Worm (Caenorhabditis elegans): Measurements from ENCODE around the gene F59G1.8.

Gene F59G1.8

ce11 chrII:5892813-5893212 is 13.6 kb upstream of the F59G1.8 start:
- no peak for TF ChIP-seq ets-7 (tag; optimal IDR thresholded peaks at IDR 0.05)

DNA sequence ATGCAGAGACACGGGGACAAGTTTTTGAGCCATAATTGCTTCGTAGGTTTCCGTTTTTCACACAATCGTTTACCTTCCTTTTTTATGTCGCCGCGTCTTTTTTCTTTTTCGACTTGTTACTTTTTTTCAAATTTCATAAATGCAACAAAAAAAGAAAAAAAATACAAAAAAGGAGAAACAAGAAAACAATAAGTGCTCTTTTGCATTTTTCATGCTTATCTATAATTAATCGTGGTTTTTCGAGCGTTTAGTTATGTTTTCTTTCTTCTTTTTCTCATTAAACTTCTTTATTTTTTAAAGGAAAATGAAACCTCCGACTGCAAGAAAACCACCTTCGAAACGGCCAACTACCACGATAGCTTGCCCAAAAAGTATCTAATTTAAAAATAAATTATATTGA is 10.5 kb upstream of the F59G1.8 start, which contains the start of gene F59G1.4:
F59G1.4 (plus strand) TSS at position 301 of the 400 bp plus-strand sequence.
- TF ChIP-seq tbx-11 (GFP tag; IDR thresholded peaks at IDR 0.05) (no peak), F13C5.2 (tag; optimal IDR thresholded peaks at IDR 0.05) (no peak), aly-1 (tag; optimal IDR thresholded peaks at IDR 0.05) (no peak), ceh-36 (tag; optimal IDR thresholded peaks at IDR 0.05) (no peak), tra-4 (tag; optimal IDR thresholded peaks at IDR 0.05) (no peak), flt-1 (GFP tag; IDR thresholded peaks at IDR 0.05) (no peak), scrt-1 (GFP tag; IDR thresholded peaks at IDR 0.05) (no peak), pes-1 (GFP tag; IDR thresholded peaks at IDR 0.05) (no peak), hmg-4 (GFP tag; optimal IDR thresholded peaks at IDR 0.05) (no peak), hmbx-1 (tag; optimal IDR thresholded peaks at IDR 0.05) (no peak), ceh-13 (GFP tag; optimal IDR thresholded peaks at IDR 0.05) (no peak), sea-1 (GFP tag; conservative IDR thresholded peaks at IDR 0.05) (no peak), ama-1 (optimal IDR thresholded peaks at IDR 0.05) (no peak)

DNA sequence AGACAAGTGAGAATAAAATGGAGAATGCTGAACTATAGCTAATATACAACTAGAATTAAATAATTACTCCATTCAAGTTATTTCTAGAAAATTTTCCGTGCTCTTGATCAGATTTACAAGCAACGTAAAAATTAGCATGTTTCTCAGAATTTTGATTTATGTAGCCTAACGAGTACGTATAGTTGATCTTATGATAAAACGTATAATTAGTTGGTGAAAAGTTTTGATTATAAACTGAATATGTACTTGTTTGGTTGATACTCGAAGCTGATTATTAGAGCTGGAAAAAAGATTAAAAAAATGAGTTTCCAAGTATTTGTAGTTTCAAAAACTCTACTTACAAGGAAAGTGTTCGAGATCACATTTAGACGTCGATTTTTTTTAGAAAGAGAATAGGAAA is 9.9 kb upstream of the F59G1.8 start:
- no peak for TF ChIP-seq aly-1 (tag; optimal IDR thresholded peaks at IDR 0.05)
- TF ChIP-seq hnd-1 (tag; optimal IDR thresholded peaks at IDR 0.05): no peak
- no peak for TF ChIP-seq hmg-4 (GFP tag; optimal IDR thresholded peaks at IDR 0.05)
- no peak for TF ChIP-seq pes-1 (GFP tag; IDR thresholded peaks at IDR 0.05)
- no peak for TF ChIP-seq tbx-37 (GFP tag; conservative IDR thresholded peaks at IDR 0.05)
- no peak for TF ChIP-seq ceh-36 (tag; optimal IDR thresholded peaks at IDR 0.05)
- TF ChIP-seq flt-1 (GFP tag; IDR thresholded peaks at IDR 0.05): no peak
- no peak for TF ChIP-seq ets-7 (tag; optimal IDR thresholded peaks at IDR 0.05)
- TF ChIP-seq tra-4 (tag; optimal IDR thresholded peaks at IDR 0.05): no peak
- no peak for TF ChIP-seq scrt-1 (GFP tag; IDR thresholded peaks at IDR 0.05)
- TF ChIP-seq F13C5.2 (tag; optimal IDR thresholded peaks at IDR 0.05): no peak
- no peak for TF ChIP-seq sea-1 (GFP tag; conservative IDR thresholded peaks at IDR 0.05)
- no peak for TF ChIP-seq ama-1 (optimal IDR thresholded peaks at IDR 0.05)
- no peak for TF ChIP-seq B0310.2 (tag; optimal IDR thresholded peaks at IDR 0.05)
- TF ChIP-seq tbx-11 (GFP tag; IDR thresholded peaks at IDR 0.05): no peak
- TF ChIP-seq hmbx-1 (tag; optimal IDR thresholded peaks at IDR 0.05): no peak

DNA sequence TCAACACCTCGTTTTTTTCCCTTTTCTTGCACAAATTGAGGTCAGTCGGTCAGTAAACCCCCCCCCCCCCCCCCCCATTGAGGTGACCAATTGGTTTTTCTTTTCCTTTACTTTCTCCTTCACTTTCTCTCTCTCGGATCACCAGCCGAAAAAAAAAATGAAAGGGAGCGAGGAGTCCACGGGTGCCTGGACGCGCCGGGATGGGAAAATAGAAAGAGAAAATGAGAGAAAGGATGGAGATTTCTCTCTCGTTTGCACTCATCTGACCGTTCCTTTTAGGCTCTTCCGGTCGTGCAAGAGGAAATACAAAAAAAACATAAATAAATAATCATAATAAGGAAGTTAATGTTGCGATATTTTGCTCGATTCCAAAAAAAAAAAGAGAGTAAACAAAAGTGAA is 7.3 kb upstream of the F59G1.8 start:
- TF ChIP-seq sea-1 (GFP tag; conservative IDR thresholded peaks at IDR 0.05): no peak
- TF ChIP-seq ceh-13 (GFP tag; optimal IDR thresholded peaks at IDR 0.05): no peak
- TF ChIP-seq flt-1 (GFP tag; IDR thresholded peaks at IDR 0.05): no peak
- TF ChIP-seq aly-1 (tag; optimal IDR thresholded peaks at IDR 0.05): no peak
- TF ChIP-seq F13C5.2 (tag; optimal IDR thresholded peaks at IDR 0.05): no peak
- no peak for TF ChIP-seq hmbx-1 (tag; optimal IDR thresholded peaks at IDR 0.05)
- no peak for TF ChIP-seq ama-1 (optimal IDR thresholded peaks at IDR 0.05)
- no peak for TF ChIP-seq tbx-11 (GFP tag; IDR thresholded peaks at IDR 0.05)

- TF ChIP-seq hmbx-1 (tag; optimal IDR thresholded peaks at IDR 0.05) (no peak), ets-7 (tag; optimal IDR thresholded peaks at IDR 0.05) (no peak), hmg-4 (GFP tag; optimal IDR thresholded peaks at IDR 0.05) (no peak), hnd-1 (tag; optimal IDR thresholded peaks at IDR 0.05) (no peak), scrt-1 (GFP tag; IDR thresholded peaks at IDR 0.05) (no peak), flt-1 (GFP tag; IDR thresholded peaks at IDR 0.05) (no peak), pes-1 (GFP tag; IDR thresholded peaks at IDR 0.05) (no peak), sea-1 (GFP tag; conservative IDR thresholded peaks at IDR 0.05) (no peak), ama-1 (optimal IDR thresholded peaks at IDR 0.05) (no peak), tbx-37 (GFP tag; conservative IDR thresholded peaks at IDR 0.05) (no peak), aly-1 (tag; optimal IDR thresholded peaks at IDR 0.05) (no peak), B0310.2 (tag; optimal IDR thresholded peaks at IDR 0.05) (no peak), F13C5.2 (tag; optimal IDR thresholded peaks at IDR 0.05) (no peak), tra-4 (tag; optimal IDR thresholded peaks at IDR 0.05) (no peak)
These were observed 6.4 kb upstream of the F59G1.8 start for ce11 chrII:5899865-5900486.

DNA sequence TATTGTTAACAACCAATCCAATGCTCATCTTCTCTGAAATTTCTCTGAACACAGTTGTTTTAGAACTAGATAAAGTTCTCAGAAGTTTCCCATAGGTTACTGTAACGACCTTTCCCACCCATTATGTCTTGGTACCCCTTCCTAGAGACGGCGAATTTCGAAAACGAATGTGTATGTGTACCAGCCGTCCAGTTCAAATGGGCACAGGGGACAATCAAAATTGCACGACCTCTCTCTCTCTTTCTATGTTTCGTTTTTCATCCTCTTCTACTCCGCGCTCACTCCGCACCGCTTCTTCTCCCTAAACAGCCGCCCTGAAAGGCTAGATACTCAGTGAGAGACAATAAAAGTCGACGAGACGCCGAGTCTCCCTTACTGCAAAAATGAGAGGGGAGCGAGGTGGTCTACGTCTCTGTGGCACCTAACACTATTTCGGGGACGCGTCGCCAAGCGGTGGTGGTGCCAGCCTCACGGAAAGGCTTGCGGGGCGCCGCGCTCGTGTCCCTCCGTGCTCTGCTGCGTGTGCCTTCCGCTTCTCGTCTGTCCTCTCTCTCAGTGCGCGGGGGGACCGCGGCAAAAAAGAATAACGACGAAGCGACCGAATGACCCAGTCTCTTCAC is 4.8 kb upstream of the F59G1.8 start:
- TF ChIP-seq tbx-11 (GFP tag; IDR thresholded peaks at IDR 0.05) (no peak), aly-1 (tag; optimal IDR thresholded peaks at IDR 0.05) (peak; percentile 34), B0310.2 (tag; optimal IDR thresholded peaks at IDR 0.05) (no peak)

- TF ChIP-seq hmg-4 (GFP tag; optimal IDR thresholded peaks at IDR 0.05) (no peak), flt-1 (GFP tag; IDR thresholded peaks at IDR 0.05) (no peak), scrt-1 (GFP tag; IDR thresholded peaks at IDR 0.05) (no peak), tbx-11 (GFP tag; IDR thresholded peaks at IDR 0.05) (no peak), sea-1 (GFP tag; conservative IDR thresholded peaks at IDR 0.05) (no peak), pes-1 (GFP tag; IDR thresholded peaks at IDR 0.05) (no peak), B0310.2 (tag; optimal IDR thresholded peaks at IDR 0.05) (no peak), F13C5.2 (tag; optimal IDR thresholded peaks at IDR 0.05) (no peak), ceh-36 (tag; optimal IDR thresholded peaks at IDR 0.05) (no peak), ets-7 (tag; optimal IDR thresholded peaks at IDR 0.05) (no peak), ceh-13 (GFP tag; optimal IDR thresholded peaks at IDR 0.05) (no peak), aly-1 (tag; optimal IDR thresholded peaks at IDR 0.05) (no peak)
These were observed 4.2 kb upstream of the F59G1.8 start for ce11 chrII:5902139-5902538.

- TF ChIP-seq hmbx-1 (tag; optimal IDR thresholded peaks at IDR 0.05): no peak
- TF ChIP-seq tbx-11 (GFP tag; IDR thresholded peaks at IDR 0.05): no peak
- TF ChIP-seq tbx-37 (GFP tag; conservative IDR thresholded peaks at IDR 0.05): no peak
- no peak for TF ChIP-seq hnd-1 (tag; optimal IDR thresholded peaks at IDR 0.05)
- TF ChIP-seq scrt-1 (GFP tag; IDR thresholded peaks at IDR 0.05): no peak
- TF ChIP-seq flt-1 (GFP tag; IDR thresholded peaks at IDR 0.05): no peak
- no peak for TF ChIP-seq ceh-36 (tag; optimal IDR thresholded peaks at IDR 0.05)
- TF ChIP-seq F13C5.2 (tag; optimal IDR thresholded peaks at IDR 0.05): no peak
- no peak for TF ChIP-seq pes-1 (GFP tag; IDR thresholded peaks at IDR 0.05)
- TF ChIP-seq ets-7 (tag; optimal IDR thresholded peaks at IDR 0.05): no peak
- no peak for TF ChIP-seq ceh-13 (GFP tag; optimal IDR thresholded peaks at IDR 0.05)
- no peak for TF ChIP-seq tra-4 (tag; optimal IDR thresholded peaks at IDR 0.05)
- TF ChIP-seq ama-1 (optimal IDR thresholded peaks at IDR 0.05): no peak
- no peak for TF ChIP-seq hmg-4 (GFP tag; optimal IDR thresholded peaks at IDR 0.05)
- no peak for TF ChIP-seq sea-1 (GFP tag; conservative IDR thresholded peaks at IDR 0.05)
- no peak for TF ChIP-seq aly-1 (tag; optimal IDR thresholded peaks at IDR 0.05)
- TF ChIP-seq B0310.2 (tag; optimal IDR thresholded peaks at IDR 0.05): no peak
These were observed 2.1 kb upstream of the F59G1.8 start, which contains the start of gene tsp-18 for ce11 chrII:5904252-5904651. tsp-18 (plus strand) TSS chrII:5904552.
